Worm (Caenorhabditis elegans): ENCODE measurements around the gene hxk-3.

DNA sequence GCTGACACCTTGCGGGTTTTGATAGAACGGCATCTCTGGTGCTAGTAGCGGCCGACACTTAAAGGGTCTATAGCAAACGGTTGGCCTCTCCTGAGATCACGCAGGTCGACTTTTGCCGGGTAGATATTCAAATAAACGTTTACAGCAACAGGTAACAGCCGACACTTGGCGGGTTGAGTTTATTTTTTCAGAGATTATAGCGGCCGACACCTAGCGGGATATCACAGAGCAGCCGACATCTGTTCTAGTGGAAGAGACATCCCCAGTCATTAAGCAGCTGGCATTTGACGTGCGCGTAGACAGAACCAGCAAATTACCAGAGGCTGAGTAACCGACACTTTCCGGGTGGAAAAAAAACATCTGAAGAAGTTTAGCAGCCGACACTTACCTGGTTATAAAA, 36.0 kb upstream of the hxk-3 start:
- no peak for TF ChIP-seq nhr-11 (tag; optimal IDR thresholded peaks at IDR 0.05)
- TF ChIP-seq nhr-111 (GFP tag; optimal IDR thresholded peaks at IDR 0.05): no peak
- TF ChIP-seq nhr-41 (GFP tag; IDR thresholded peaks at IDR 0.05): no peak
- TF ChIP-seq zag-1 (tag; optimal IDR thresholded peaks at IDR 0.05): no peak
- no peak for TF ChIP-seq aly-2 (tag; optimal IDR thresholded peaks at IDR 0.05)
- no peak for TF ChIP-seq daf-19 (GFP tag; conservative IDR thresholded peaks at IDR 0.05)
- no peak for TF ChIP-seq fkh-10 (GFP tag; optimal IDR thresholded peaks at IDR 0.05)
- TF ChIP-seq dmd-8 (GFP tag; IDR thresholded peaks at IDR 0.05): no peak
- no peak for TF ChIP-seq unc-62 (GFP tag; optimal IDR thresholded peaks at IDR 0.05 in 1 of 2)
- TF ChIP-seq unc-62 (tag; optimal IDR thresholded peaks at IDR 0.05): no peak
- TF ChIP-seq ceh-82 (tag; optimal IDR thresholded peaks at IDR 0.05): no peak
- no peak for TF ChIP-seq nhr-102 (tag; optimal IDR thresholded peaks at IDR 0.05)
- TF ChIP-seq hif-1 (tag; optimal IDR thresholded peaks at IDR 0.05): no peak

All from whole organism, L4 larva.